Worm (Caenorhabditis elegans): ENCODE data around the gene gfl-1.

DNA sequence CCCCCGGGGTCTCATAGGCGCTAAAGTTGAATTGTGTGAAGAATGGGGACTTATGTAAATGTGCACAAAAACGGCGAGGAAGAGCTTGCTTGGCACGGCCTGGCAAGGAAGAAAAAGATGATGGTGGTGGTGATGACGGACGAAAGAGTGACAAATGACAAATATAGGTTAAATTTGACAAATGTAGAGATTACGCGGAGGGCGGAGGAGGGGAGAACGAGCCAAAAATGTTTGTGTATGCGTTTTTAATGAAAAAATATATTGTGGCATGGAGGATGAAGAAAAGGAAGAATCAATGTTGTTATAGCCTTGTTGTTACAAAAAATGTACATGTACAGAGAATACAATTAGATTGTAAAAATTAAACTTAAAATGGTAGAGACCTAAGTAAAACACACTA lies 34.2 kb upstream of the gfl-1 start:
- TF ChIP-seq madf-8 (GFP tag; conservative IDR thresholded peaks at IDR 0.05) (no peak), egl-44 (GFP tag; IDR thresholded peaks at IDR 0.05) (no peak), dpff-1 (tag; optimal IDR thresholded peaks at IDR 0.05) (no peak), snpc-4 (GFP tag; optimal IDR thresholded peaks at IDR 0.05) (no peak), snpc-4 (tag; optimal IDR thresholded peaks at IDR 0.05) (no peak), ekl-4 (GFP tag; IDR thresholded peaks at IDR 0.05) (no peak), dpl-1 (GFP tag; optimal IDR thresholded peaks at IDR 0.05) (no peak), F22D6.2 (tag; optimal IDR thresholded peaks at IDR 0.05) (no peak), B0019.2 (GFP tag; conservative IDR thresholded peaks at IDR 0.05) (no peak)
